Worm (Caenorhabditis elegans) whole organism, L3 larva: ENCODE results near the gene F07C4.10.
A peak's percentile ranks its signal among the peaks of the same experiment; 100 is the strongest.

Experiments used
- R02D3.7 ChIP-seq: fragments of 150-350 bp; optimal IDR thresholded peaks from 2 replicates; lab custom pipeline; 2014; ENCODE audit warnings: missing biosample characterization, missing genetic modification characterization
- ZK546.5 ChIP-seq: sonication (generic microtip); optimal IDR thresholded peaks from 2 replicates; lab custom pipeline; 2017; ENCODE audit warnings: missing biosample characterization, missing genetic modification characterization
- ama-1 ChIP-seq: fragments of 150-350 bp; optimal IDR thresholded peaks from 2 replicates; lab custom pipeline; 2018
- ceh-16 ChIP-seq: sonication (generic microtip); optimal IDR thresholded peaks from 2 replicates; lab custom pipeline; 2017; ENCODE audit warnings: missing biosample characterization, missing genetic modification characterization
- ceh-82 ChIP-seq: fragments of 150-350 bp; optimal IDR thresholded peaks from 2 replicates; lab custom pipeline; 2014; ENCODE audit warnings: missing biosample characterization, missing genetic modification characterization
- daf-12 ChIP-seq: fragments of 150-350 bp; optimal IDR thresholded peaks from 2 replicates; lab custom pipeline; 2014; ENCODE audit warnings: missing biosample characterization, missing genetic modification reagents, missing genetic modification characterization
- egl-27 ChIP-seq: sonication (generic microtip); optimal IDR thresholded peaks from 4 replicates; lab custom pipeline; 2017; ENCODE audit warnings: missing biosample characterization, missing genetic modification reagents, missing genetic modification characterization
- egl-5 ChIP-seq: fragments of 150-350 bp; optimal IDR thresholded peaks from 2 replicates; lab custom pipeline; 2017; ENCODE audit warnings: missing biosample characterization, missing genetic modification reagents, missing genetic modification characterization, inconsistent platforms
- elt-1 ChIP-seq: fragments of 150-350 bp; optimal IDR thresholded peaks from 2 replicates; lab custom pipeline; 2014; ENCODE audit warnings: missing biosample characterization, missing genetic modification characterization
- elt-2 ChIP-seq: sonication (generic microtip); optimal IDR thresholded peaks from 2 replicates; lab custom pipeline; 2016; ENCODE audit warnings: missing genetic modification reagents, mild to moderate bottlenecking, missing genetic modification characterization, missing compliant biosample characterization
- elt-3 ChIP-seq, 3 experiments: fragments of 150-350 bp in 1 of 3; sonication (generic microtip) in 2 of 3; optimal IDR thresholded peaks; 2 replicates in 2 of 3; 4 replicates in 1 of 3; lab custom pipeline; 2014 to 2017; ENCODE audit warnings: missing biosample characterization in 3 of 3, missing genetic modification characterization in 3 of 3
- eor-1 ChIP-seq, 2 experiments: fragments of 150-350 bp; optimal IDR thresholded peaks; 2 replicates each; lab custom pipeline; 2014 to 2018; ENCODE audit warnings: missing biosample characterization in 2 of 2, missing genetic modification characterization in 2 of 2
- fkh-10 ChIP-seq: sonication (generic microtip); optimal IDR thresholded peaks from 2 replicates; lab custom pipeline; 2017; ENCODE audit warnings: missing biosample characterization, missing genetic modification reagents, missing genetic modification characterization
- fkh-2 ChIP-seq: fragments of 150-350 bp; optimal IDR thresholded peaks from 2 replicates; lab custom pipeline; 2014; ENCODE audit warnings: missing biosample characterization, missing genetic modification reagents, missing genetic modification characterization
- hmg-11 ChIP-seq: sonication (generic microtip); optimal IDR thresholded peaks from 2 replicates; lab custom pipeline; 2016; ENCODE audit warnings: missing genetic modification characterization, missing compliant biosample characterization
- jun-1 ChIP-seq: fragments of 150-350 bp; optimal IDR thresholded peaks from 2 replicates; lab custom pipeline; 2014; ENCODE audit warnings: missing biosample characterization, missing genetic modification reagents, missing genetic modification characterization
- lin-15B ChIP-seq: fragments of 150-350 bp; optimal IDR thresholded peaks from 2 replicates; lab custom pipeline; 2014; ENCODE audit warnings: missing biosample characterization, missing genetic modification characterization
- lin-39 ChIP-seq: fragments of 150-350 bp; optimal IDR thresholded peaks from 2 replicates; lab custom pipeline; 2018; ENCODE audit warnings: missing biosample characterization, missing genetic modification reagents, missing genetic modification characterization
- mdl-1 ChIP-seq: fragments of 150-350 bp; optimal IDR thresholded peaks from 2 replicates; lab custom pipeline; 2014; ENCODE audit warnings: missing biosample characterization, missing genetic modification characterization
- mml-1 ChIP-seq: fragments of 150-350 bp; sonication (generic microtip); optimal IDR thresholded peaks from 3 replicates; lab custom pipeline; 2014; ENCODE audit warnings: missing biosample characterization, missing genetic modification characterization
- nhr-11 ChIP-seq: fragments of 150-350 bp; optimal IDR thresholded peaks from 2 replicates; lab custom pipeline; 2014; ENCODE audit warnings: missing biosample characterization, missing genetic modification characterization
- nhr-12 ChIP-seq: fragments of 150-350 bp; optimal IDR thresholded peaks from 2 replicates; lab custom pipeline; 2014; ENCODE audit warnings: missing biosample characterization, missing genetic modification characterization
- nhr-23 ChIP-seq: fragments of 150-350 bp; optimal IDR thresholded peaks from 2 replicates; lab custom pipeline; 2014; ENCODE audit warnings: missing biosample characterization, missing genetic modification reagents, missing genetic modification characterization
- nhr-237 ChIP-seq: fragments of 150-350 bp; optimal IDR thresholded peaks from 2 replicates; lab custom pipeline; 2014; ENCODE audit warnings: missing biosample characterization, missing genetic modification characterization
- nhr-43 ChIP-seq: sonication (generic microtip); optimal IDR thresholded peaks from 2 replicates; lab custom pipeline; 2016; ENCODE audit warnings: mild to moderate bottlenecking, missing genetic modification characterization, missing compliant biosample characterization; ENCODE audit not compliant: poor library complexity, severe bottlenecking
- nhr-76 ChIP-seq: fragments of 150-350 bp; sonication (generic microtip); optimal IDR thresholded peaks from 5 replicates; lab custom pipeline; 2014; ENCODE audit warnings: missing biosample characterization, missing genetic modification characterization
- pqm-1 ChIP-seq: fragments of 150-350 bp; optimal IDR thresholded peaks from 2 replicates; lab custom pipeline; 2017; ENCODE audit warnings: missing biosample characterization, missing genetic modification characterization, inconsistent platforms
- sea-2 ChIP-seq: fragments of 150-350 bp; sonication (generic microtip); optimal IDR thresholded peaks from 4 replicates; lab custom pipeline; 2014; ENCODE audit warnings: missing biosample characterization, missing genetic modification reagents, missing genetic modification characterization
- skn-1 ChIP-seq: fragments of 150-350 bp; optimal IDR thresholded peaks from 2 replicates; lab custom pipeline; 2014; ENCODE audit warnings: missing biosample characterization, missing genetic modification characterization
- unc-39 ChIP-seq: sonication (generic microtip); optimal IDR thresholded peaks from 4 replicates; lab custom pipeline; 2017; ENCODE audit warnings: missing biosample characterization, missing genetic modification characterization
- zag-1 ChIP-seq: fragments of 150-350 bp; optimal IDR thresholded peaks from 2 replicates; lab custom pipeline; 2014; ENCODE audit warnings: missing biosample characterization, missing genetic modification characterization
- ztf-11 ChIP-seq: fragments of 150-350 bp; optimal IDR thresholded peaks from 2 replicates; lab custom pipeline; 2014; ENCODE audit warnings: missing biosample characterization, missing genetic modification characterization
- ztf-4 ChIP-seq: fragments of 150-350 bp; optimal IDR thresholded peaks from 2 replicates; lab custom pipeline; 2014; ENCODE audit warnings: missing biosample characterization, missing genetic modification characterization

Gene F07C4.10

ce11 chrV:7618114-7618513 lies 21.6 kb downstream of the F07C4.10 start, which contains the start of gene C50E3.15:
Gene C50E3.15, plus strand, starts transcription at chrV:7618414.
- TF ChIP-seq R02D3.7 (tag; lab: Kevin White, UChicago) (no peak), zag-1 (tag; lab: Kevin White, UChicago) (no peak), elt-1 (tag; lab: Kevin White, UChicago) (no peak), nhr-237 (tag; lab: Kevin White, UChicago) (no peak), skn-1 (tag; lab: Kevin White, UChicago) (no peak), sea-2 (GFP tag; lab: Kevin White, UChicago) (no peak), ztf-4 (tag; lab: Kevin White, UChicago) (no peak), pqm-1 (tag; lab: Kevin White, UChicago) (no peak), ceh-82 (tag; lab: Kevin White, UChicago) (no peak), elt-3 (tag; optimal IDR thresholded peaks at IDR 0.05; lab: Kevin White, UChicago) (no peak), elt-2 (tag; lab: Kevin White, UChicago) (no peak), unc-39 (tag; lab: Kevin White, UChicago) (no peak), lin-15B (tag; lab: Kevin White, UChicago) (no peak), mdl-1 (tag; lab: Kevin White, UChicago) (no peak), ztf-11 (no peak), fkh-10 (GFP tag; lab: Kevin White, UChicago) (no peak), ceh-16 (no peak), daf-12 (no peak), egl-27 (tag; lab: Kevin White, UChicago) (no peak)

ce11 chrV:7612044-7612443 lies 27.6 kb downstream of the F07C4.10 start, which contains the start of gene clec-215:
Gene clec-215, plus strand, starts transcription at chrV:7612344.
- TF ChIP-seq lin-39 (tag; lab: Kevin White, UChicago) (no peak), fkh-10 (GFP tag; lab: Kevin White, UChicago) (no peak), nhr-76 (tag; lab: Kevin White, UChicago) (no peak), ZK546.5 (tag; lab: Kevin White, UChicago) (no peak), fkh-2 (tag; lab: Kevin White, UChicago) (no peak), nhr-43 (no peak), mml-1 (no peak)
- TF ChIP-seq, all 47 proteins: peak for 0

ce11 chrV:7609698-7610420 lies 29.8 kb downstream of the F07C4.10 start, which contains the start of the genes folt-3 and clec-214:
Gene folt-3, minus strand, starts transcription at chrV:7609748.
Gene clec-214, plus strand, starts transcription at chrV:7610370.
- no peak for TF ChIP-seq ama-1
- TF ChIP-seq elt-2 (tag; lab: Kevin White, UChicago), result peak; percentile 56
- TF ChIP-seq lin-15B (tag; lab: Kevin White, UChicago), result no peak

ce11 chrV:7604858-7605257 lies 34.8 kb downstream of the F07C4.10 start, which contains the start of gene clec-213:
Gene clec-213, plus strand, starts transcription at chrV:7605158.
- TF ChIP-seq ztf-11 (no peak), elt-2 (tag; lab: Kevin White, UChicago) (no peak), ama-1 (no peak), nhr-43 (no peak), unc-39 (tag; lab: Kevin White, UChicago) (no peak), fkh-10 (GFP tag; lab: Kevin White, UChicago) (no peak), ceh-82 (tag; lab: Kevin White, UChicago) (no peak), eor-1 (tag; optimal IDR thresholded peaks at IDR 0.05; lab: Kevin White, UChicago) (no peak), elt-1 (tag; lab: Kevin White, UChicago) (no peak), elt-3 (tag; optimal IDR thresholded peaks at IDR 0.05; lab: Kevin White, UChicago) (no peak), nhr-23 (tag; lab: Kevin White, UChicago) (no peak), jun-1 (tag; lab: Kevin White, UChicago) (no peak)

- TF ChIP-seq nhr-11 (tag; lab: Kevin White, UChicago) (no peak), nhr-12 (no peak), egl-5 (no peak), ceh-82 (tag; lab: Kevin White, UChicago) (no peak), ceh-16 (no peak), hmg-11 (no peak), fkh-2 (tag; lab: Kevin White, UChicago) (no peak), nhr-23 (tag; lab: Kevin White, UChicago) (no peak), eor-1 (tag; optimal IDR thresholded peaks at IDR 0.05; lab: Kevin White, UChicago) (no peak)
These were observed 36.3 kb downstream of the F07C4.10 start, which contains the start of gene C50E3.11 for ce11 chrV:7603404-7603803. Gene C50E3.11, minus strand, starts transcription at chrV:7603486.
